Fruit fly (Drosophila melanogaster): ENCODE results near the gene Rat1.

The Rat1 gene

DNA sequence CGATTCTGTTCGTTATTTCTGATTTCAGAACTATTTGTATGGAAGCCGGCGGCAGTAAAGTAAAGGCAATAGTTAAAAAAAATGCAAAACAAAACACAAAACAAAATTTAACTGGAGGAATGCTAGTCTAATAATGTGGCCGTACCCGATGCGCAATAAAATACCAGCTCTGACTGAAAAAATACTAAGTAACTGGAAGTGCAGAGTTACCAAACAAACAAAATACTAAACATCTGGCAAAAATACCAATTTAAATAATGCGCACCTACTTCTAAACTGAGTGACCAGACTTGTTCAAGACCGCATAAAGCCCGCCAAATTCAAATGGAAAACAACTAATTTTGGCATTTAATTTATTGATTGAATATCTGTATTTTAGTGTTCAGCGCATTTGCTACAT, 6.1 kb downstream of the Rat1 start, which contains the start of gene Wee1 (continued):
- no peak for TF ChIP-seq CG7357 (GFP tag; IDR thresholded peaks at IDR 0.05)
- TF ChIP-seq CG2678 (tag; optimal IDR thresholded peaks at IDR 0.05): no peak
- peak; percentile 52 for TF ChIP-seq dm (GFP tag; optimal IDR thresholded peaks at IDR 0.05)
- no peak for TF ChIP-seq CG14050 (GFP tag; IDR thresholded peaks at IDR 0.05)
- TF ChIP-seq HmgZ (tag; optimal IDR thresholded peaks at IDR 0.05): peak; percentile 84
- TF ChIP-seq CG32532 (GFP tag; IDR thresholded peaks at IDR 0.05): no peak
- TF ChIP-seq Poxn (GFP tag; IDR thresholded peaks at IDR 0.05): no peak
- no peak for TF ChIP-seq CG16779 (GFP tag; IDR thresholded peaks at IDR 0.05)
- no peak for TF ChIP-seq CG4854 (GFP tag; optimal IDR thresholded peaks at IDR 0.05)
- TF ChIP-seq Pdp1 (GFP tag; optimal IDR thresholded peaks at IDR 0.05): peak in 1 of 2 experiments; percentile 45
- TF ChIP-seq hbn (GFP tag; IDR thresholded peaks at IDR 0.05; ENCODE audit: partially characterized antibody): no peak
- no peak for TF ChIP-seq HHEX (GFP tag; optimal IDR thresholded peaks at IDR 0.05)
- TF ChIP-seq Taf1 (GFP tag; IDR thresholded peaks at IDR 0.05): no peak
- no peak for TF ChIP-seq pfk (GFP tag; optimal IDR thresholded peaks at IDR 0.05)
- no peak for TF ChIP-seq sug (tag; optimal IDR thresholded peaks at IDR 0.05)
- peak; percentile 60 for TF ChIP-seq CG10267 (tag; optimal IDR thresholded peaks at IDR 0.05)
- no peak for TF ChIP-seq CG9609 (GFP tag; optimal IDR thresholded peaks at IDR 0.05)
- TF ChIP-seq CG10654 (GFP tag; optimal IDR thresholded peaks at IDR 0.05): no peak
- TF ChIP-seq CG14710 (tag; optimal IDR thresholded peaks at IDR 0.05): peak; percentile 58
- TF ChIP-seq Sox100B (GFP tag; optimal IDR thresholded peaks at IDR 0.05): no peak
- peak; percentile 55 for TF ChIP-seq Ets97D (GFP tag; optimal IDR thresholded peaks at IDR 0.05)
- peak; percentile 40 for TF ChIP-seq phol (tag; optimal IDR thresholded peaks at IDR 0.05)
- TF ChIP-seq CG15601 (tag; optimal IDR thresholded peaks at IDR 0.05): peak; percentile 13
- peak; percentile 59 for TF ChIP-seq bigmax (GFP tag; optimal IDR thresholded peaks at IDR 0.05)
- TF ChIP-seq CG12391 (tag; optimal IDR thresholded peaks at IDR 0.05): peak; percentile 39
- no peak for TF ChIP-seq CG11456 (GFP tag; IDR thresholded peaks at IDR 0.05)
- no peak for TF ChIP-seq CG8290 (GFP tag; optimal IDR thresholded peaks at IDR 0.05)
- no peak for TF ChIP-seq CG8290 (tag; optimal IDR thresholded peaks at IDR 0.05)
- TF ChIP-seq tx (GFP tag; optimal IDR thresholded peaks at IDR 0.05): no peak
- TF ChIP-seq Sry-β (GFP tag; optimal IDR thresholded peaks at IDR 0.05): peak; percentile 48
- TF ChIP-seq CG2116 (GFP tag; optimal IDR thresholded peaks at IDR 0.05): peak; percentile 63
- no peak for TF ChIP-seq CG15479 (GFP tag; optimal IDR thresholded peaks at IDR 0.05)
- TF ChIP-seq CG6254 (GFP tag; optimal IDR thresholded peaks at IDR 0.05): no peak
- peak; percentile 71 for TF ChIP-seq CG3847 (GFP tag; IDR thresholded peaks at IDR 0.05)
- TF ChIP-seq CG12659 (GFP tag; optimal IDR thresholded peaks at IDR 0.05): peak; percentile 72
- TF ChIP-seq sens (GFP tag): peak; percentile 55
- TF ChIP-seq Med (GFP tag): peak; percentile 69
- TF ChIP-seq CG17361 (GFP tag; IDR thresholded peaks at IDR 0.05): no peak
- TF ChIP-seq CG2712 (tag; optimal IDR thresholded peaks at IDR 0.05): peak; percentile 21
- TF ChIP-seq dmrt99B (tag; optimal IDR thresholded peaks at IDR 0.05): no peak
- TF ChIP-seq CG3163 (GFP tag; optimal IDR thresholded peaks at IDR 0.05): no peak
- peak; percentile 95 for TF ChIP-seq sd (tag; optimal IDR thresholded peaks at IDR 0.05)

DNA sequence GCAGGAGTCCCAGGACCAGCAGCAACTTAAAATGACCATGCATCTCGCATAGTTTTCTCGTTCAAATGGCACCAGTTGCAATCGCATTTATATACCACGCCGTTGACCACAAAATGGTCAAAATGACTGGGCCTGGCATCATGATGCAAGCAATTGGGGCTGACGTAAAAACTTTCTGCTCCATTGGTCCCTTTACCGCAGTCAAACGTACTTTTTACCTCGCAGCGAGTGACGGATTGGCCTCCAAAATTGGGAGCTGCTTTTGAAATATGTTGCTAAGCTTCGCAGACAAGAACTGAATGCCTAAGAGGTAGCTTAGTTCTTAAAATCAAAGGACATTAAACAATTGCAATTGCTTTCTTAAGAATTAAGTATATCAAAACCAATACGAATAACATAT, 8.5 kb downstream of the Rat1 start, which contains the start of gene CG32829:
Gene CG32829, minus strand, starts transcription at position 101 of the 400 bp plus-strand sequence.
- no peak for TF ChIP-seq croc (GFP tag; conservative IDR thresholded peaks at IDR 0.05)
- TF ChIP-seq CG3065 (GFP tag; optimal IDR thresholded peaks at IDR 0.05): no peak
- TF ChIP-seq zfh1 (GFP tag; IDR thresholded peaks at IDR 0.05): 0 out of 3 replicates have a peak, but pooled peaks have one; percentile 12
